Fruit fly (Drosophila melanogaster) whole organism, pupa: ENCODE results near the gene CG31223.
A peak's percentile ranks its signal among the peaks of the same experiment; 100 is the strongest.

Source experiments
- CG15710 ChIP-seq: fragments of 200-800 bp; sonication (Bioruptor generic); optimal IDR thresholded peaks from 2 replicates; lab custom pipeline; 2018; ENCODE audit warnings: missing biosample characterization, mild to moderate bottlenecking, missing genetic modification characterization, moderate library complexity
- CG17806 ChIP-seq: fragments of 200-800 bp; sonication (Bioruptor generic); optimal IDR thresholded peaks from 2 replicates; lab custom pipeline; 2018; ENCODE audit warnings: missing biosample characterization, mild to moderate bottlenecking, missing genetic modification characterization, moderate library complexity
- CG34367 ChIP-seq: fragments of 200-800 bp; sonication (Bioruptor generic); optimal IDR thresholded peaks from 2 replicates; lab custom pipeline; 2018; ENCODE audit warnings: missing biosample characterization, mild to moderate bottlenecking, missing genetic modification characterization
- Pif1B ChIP-seq: fragments of 200-800 bp; sonication (Bioruptor generic); optimal IDR thresholded peaks from 3 replicates; lab custom pipeline; 2016; ENCODE audit warnings: missing biosample characterization, missing genetic modification characterization
- Snoo ChIP-seq: fragments of 200-800 bp; sonication (Bioruptor generic); optimal IDR thresholded peaks from 3 replicates; lab custom pipeline; 2017; ENCODE audit warnings: missing biosample characterization, mild to moderate bottlenecking, missing genetic modification characterization, inconsistent platforms
- rn ChIP-seq: fragments of 200-800 bp; sonication (Bioruptor generic); IDR thresholded peaks from 2 replicates; pipeline ENCODE4 v1.3.6; 2022; ENCODE audit warnings: missing biosample characterization, missing genetic modification characterization

DNA sequence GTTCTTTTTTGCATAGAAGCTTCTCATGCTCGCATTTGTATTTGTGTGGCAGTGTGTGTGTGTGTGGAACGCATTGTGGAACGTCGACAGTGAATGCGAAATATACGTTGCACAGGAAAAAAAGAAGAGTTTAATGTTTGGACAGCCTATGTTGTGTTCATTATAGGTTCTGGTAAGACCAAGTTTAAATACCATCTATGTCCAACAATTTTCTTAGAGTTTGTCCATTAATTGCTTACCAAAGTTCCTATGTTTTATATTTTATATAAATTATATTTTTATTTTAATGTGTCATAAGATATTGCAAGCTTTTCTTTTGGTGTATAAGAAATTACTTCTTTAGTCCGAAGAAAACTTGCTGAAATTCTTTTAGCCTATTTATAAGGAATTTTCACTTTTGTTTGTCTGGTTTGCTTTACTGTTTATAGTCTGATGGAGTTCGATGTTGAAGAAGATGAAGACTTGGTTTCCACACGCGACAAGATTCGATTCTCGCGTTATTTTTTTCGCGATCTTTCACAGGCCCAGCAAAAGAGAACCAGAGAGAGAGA, 48.7 kb upstream of the CG31223 start:
- TF ChIP-seq CG17806 (tag; lab: Kevin White, UChicago) (peak; percentile 96), Pif1B (GFP tag; lab: Kevin White, UChicago) (peak; percentile 81), CG34367 (tag; lab: Kevin White, UChicago) (peak; percentile 88), rn (peak; percentile 8; the same call in 1 of the 2 replicates), Snoo (tag; lab: Kevin White, UChicago) (peak; percentile 79), CG15710 (peak; percentile 94)
